Worm (Caenorhabditis elegans) whole organism, L2 larva: ENCODE results near the gene ZK54.3.

Experiments used
- nhr-237 ChIP-seq: fragments of 150-350 bp; optimal IDR thresholded peaks from 2 replicates; lab custom pipeline; 2014; ENCODE audit warnings: missing biosample characterization, missing genetic modification characterization
- sma-9 ChIP-seq, 2 experiments: fragments of 150-350 bp in 1 of 2; sonication (generic microtip) in 1 of 2; optimal IDR thresholded peaks; 2 replicates each; lab custom pipeline; 2014 to 2016; ENCODE audit warnings: missing genetic modification characterization in 2 of 2, mild to moderate bottlenecking in 1 of 2, missing biosample characterization in 1 of 2, missing compliant biosample characterization in 1 of 2, missing genetic modification reagents in 1 of 2, moderate library complexity in 1 of 2
- zag-1 ChIP-seq: fragments of 150-350 bp; optimal IDR thresholded peaks from 2 replicates; lab custom pipeline; 2014; ENCODE audit warnings: missing biosample characterization, missing genetic modification characterization

- TF ChIP-seq zag-1 (tag; lab: Kevin White, UChicago) (no peak), sma-9 (GFP tag; optimal IDR thresholded peaks at IDR 0.05; lab: Kevin White, UChicago) (no peak), sma-9 (tag; optimal IDR thresholded peaks at IDR 0.05; lab: Kevin White, UChicago) (no peak), nhr-237 (tag; lab: Kevin White, UChicago) (no peak)
Measured at ce11 chrX:17422593-17422992, 44.2 kb downstream of the ZK54.3 start.
